Fruit fly (Drosophila melanogaster): ENCODE data around the gene Gli.

Gli gene

dm6 chr2L:15760666-15761065, 1.9 kb downstream of the Gli start:
- TF ChIP-seq psq (optimal IDR thresholded peaks at IDR 0.05) (no peak), usp (GFP tag; optimal IDR thresholded peaks at IDR 0.05) (no peak), EcR (GFP tag; optimal IDR thresholded peaks at IDR 0.05) (no peak), Dll (optimal IDR thresholded peaks at IDR 0.05) (no peak), pan (optimal IDR thresholded peaks at IDR 0.05) (no peak), CG8478 (optimal IDR thresholded peaks at IDR 0.05) (no peak)

- TF ChIP-seq EcR (GFP tag; optimal IDR thresholded peaks at IDR 0.05), result no peak
- no peak for TF ChIP-seq pan (optimal IDR thresholded peaks at IDR 0.05)
- TF ChIP-seq usp (GFP tag; optimal IDR thresholded peaks at IDR 0.05), result no peak
- no peak for TF ChIP-seq CG8478 (optimal IDR thresholded peaks at IDR 0.05)
Measured at dm6 chr2L:15752096-15752495, 10.5 kb downstream of the Gli start, which contains the start of gene Mtr4. Mtr4 (plus strand) TSS chr2L:15752263.

DNA sequence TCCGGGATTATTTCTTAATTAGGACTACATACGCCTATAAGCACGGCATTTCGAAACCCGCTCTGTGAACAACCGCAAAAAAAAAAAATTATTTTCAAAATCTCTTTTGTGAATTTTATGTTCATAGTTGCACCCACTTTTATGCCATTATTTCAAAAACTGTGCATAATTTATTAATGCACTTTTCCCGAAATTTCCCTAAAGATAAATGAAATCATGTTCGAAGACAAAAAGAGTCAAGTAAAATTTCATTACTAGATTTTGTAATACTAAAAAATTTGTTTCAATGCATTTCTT, 11.4 kb downstream of the Gli start:
- TF ChIP-seq Dll (optimal IDR thresholded peaks at IDR 0.05), result no peak
- no peak for TF ChIP-seq pan (optimal IDR thresholded peaks at IDR 0.05)
- TF ChIP-seq EcR (GFP tag; optimal IDR thresholded peaks at IDR 0.05), result no peak
- no peak for TF ChIP-seq CG8478 (optimal IDR thresholded peaks at IDR 0.05)
- TF ChIP-seq psq (optimal IDR thresholded peaks at IDR 0.05), result no peak
- TF ChIP-seq usp (GFP tag; optimal IDR thresholded peaks at IDR 0.05), result no peak

DNA sequence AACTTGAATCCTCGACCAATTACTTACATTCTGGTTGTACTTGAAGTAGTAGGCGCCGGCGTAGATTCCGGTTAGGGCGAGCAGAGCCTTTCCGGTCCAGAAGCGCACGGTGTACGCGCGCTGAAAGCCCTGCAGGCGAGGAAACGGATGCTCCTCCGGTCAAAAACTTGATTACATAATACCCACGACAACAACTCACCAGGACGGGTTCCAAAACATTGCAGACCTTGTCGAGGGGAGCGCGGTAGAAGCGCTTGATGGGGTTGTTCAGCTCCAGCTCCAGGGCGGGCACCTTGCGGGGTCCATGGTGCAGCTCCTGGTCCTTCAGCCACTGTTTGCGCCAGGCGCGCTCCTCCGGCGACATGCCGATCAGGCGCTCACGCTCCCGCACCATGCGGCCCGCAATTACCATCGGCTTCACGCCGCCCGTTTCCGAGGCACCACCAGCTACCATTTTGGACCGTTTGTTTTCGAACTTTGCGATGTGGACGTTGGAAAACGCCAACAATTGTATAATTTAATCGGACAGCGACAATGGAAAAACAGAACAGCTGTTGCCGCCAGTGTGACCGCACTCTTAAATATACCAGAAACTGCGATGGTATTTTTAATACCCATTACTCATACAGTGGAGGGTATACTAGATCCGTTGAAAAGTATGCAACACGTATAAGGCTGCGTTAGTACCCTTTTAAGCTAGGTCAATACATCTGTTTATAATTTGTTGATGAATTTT, 11.9 kb downstream of the Gli start, which contains the start of gene ND-B17:
Gene ND-B17 (minus strand): TSS at position 556 of the 736 bp plus-strand sequence.
- TF ChIP-seq CG8478 (optimal IDR thresholded peaks at IDR 0.05), result no peak
- TF ChIP-seq pan (optimal IDR thresholded peaks at IDR 0.05), result peak; percentile 44

- TF ChIP-seq psq (optimal IDR thresholded peaks at IDR 0.05) (no peak), pan (optimal IDR thresholded peaks at IDR 0.05) (no peak), Dll (optimal IDR thresholded peaks at IDR 0.05) (no peak), CG8478 (optimal IDR thresholded peaks at IDR 0.05) (no peak), usp (GFP tag; optimal IDR thresholded peaks at IDR 0.05) (no peak), EcR (GFP tag; optimal IDR thresholded peaks at IDR 0.05) (no peak)
Measured at dm6 chr2L:15749313-15749712, 13.2 kb downstream of the Gli start.

- TF ChIP-seq EcR (GFP tag; optimal IDR thresholded peaks at IDR 0.05), result no peak
- TF ChIP-seq pan (optimal IDR thresholded peaks at IDR 0.05), result no peak
- no peak for TF ChIP-seq CG8478 (optimal IDR thresholded peaks at IDR 0.05)
- no peak for TF ChIP-seq Dll (optimal IDR thresholded peaks at IDR 0.05)
- no peak for TF ChIP-seq psq (optimal IDR thresholded peaks at IDR 0.05)
- TF ChIP-seq usp (GFP tag; optimal IDR thresholded peaks at IDR 0.05), result no peak
Measured at dm6 chr2L:15748261-15748553, 14.4 kb downstream of the Gli start.

DNA sequence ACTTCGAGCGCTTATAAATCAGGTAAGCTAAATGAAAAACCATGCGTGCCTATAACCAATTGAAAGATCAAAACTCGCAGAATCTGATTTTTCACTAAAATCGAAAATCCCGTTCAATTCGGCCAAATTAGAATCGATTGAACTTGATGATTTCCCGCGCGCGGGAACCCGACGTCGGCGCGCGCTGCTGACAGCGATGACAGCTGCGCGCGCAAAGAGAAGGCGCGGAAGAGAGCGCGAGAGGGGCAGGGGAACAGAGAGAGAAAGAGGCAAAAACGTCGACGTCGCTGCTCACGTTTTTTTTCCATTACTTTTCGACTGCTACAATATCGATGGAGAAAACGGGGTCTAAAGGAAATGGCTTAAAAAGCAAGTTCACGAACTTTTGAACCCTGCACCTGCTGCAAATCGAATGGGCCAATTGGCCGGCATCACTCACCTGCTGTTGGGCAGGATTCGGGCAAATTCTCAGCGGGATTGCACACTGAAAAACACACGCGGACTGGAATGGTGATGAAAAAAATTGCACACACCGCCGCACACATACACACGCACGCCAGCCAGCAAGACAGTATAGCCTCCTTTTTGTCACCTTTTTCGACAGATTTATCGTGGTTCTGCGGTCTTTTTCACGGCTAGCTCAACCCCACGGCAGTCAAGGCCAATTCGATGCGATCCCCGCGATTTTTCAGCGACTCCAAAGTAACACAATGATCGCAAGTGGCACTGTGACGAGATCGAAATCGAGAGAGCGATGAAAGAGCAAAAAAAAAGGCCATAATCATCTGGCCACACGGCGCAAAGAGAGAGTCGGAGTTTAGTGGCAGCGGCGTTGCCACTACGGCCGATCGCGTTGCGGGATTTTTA, 14.9 kb downstream of the Gli start, which contains the start of gene CycE:
Gene CycE (minus strand): TSS at position 757 of the 867 bp plus-strand sequence.
- TF ChIP-seq usp (GFP tag; optimal IDR thresholded peaks at IDR 0.05), result no peak
- TF ChIP-seq CG8478 (optimal IDR thresholded peaks at IDR 0.05), result no peak
- peak; percentile 61 for TF ChIP-seq Dll (optimal IDR thresholded peaks at IDR 0.05)

DNA sequence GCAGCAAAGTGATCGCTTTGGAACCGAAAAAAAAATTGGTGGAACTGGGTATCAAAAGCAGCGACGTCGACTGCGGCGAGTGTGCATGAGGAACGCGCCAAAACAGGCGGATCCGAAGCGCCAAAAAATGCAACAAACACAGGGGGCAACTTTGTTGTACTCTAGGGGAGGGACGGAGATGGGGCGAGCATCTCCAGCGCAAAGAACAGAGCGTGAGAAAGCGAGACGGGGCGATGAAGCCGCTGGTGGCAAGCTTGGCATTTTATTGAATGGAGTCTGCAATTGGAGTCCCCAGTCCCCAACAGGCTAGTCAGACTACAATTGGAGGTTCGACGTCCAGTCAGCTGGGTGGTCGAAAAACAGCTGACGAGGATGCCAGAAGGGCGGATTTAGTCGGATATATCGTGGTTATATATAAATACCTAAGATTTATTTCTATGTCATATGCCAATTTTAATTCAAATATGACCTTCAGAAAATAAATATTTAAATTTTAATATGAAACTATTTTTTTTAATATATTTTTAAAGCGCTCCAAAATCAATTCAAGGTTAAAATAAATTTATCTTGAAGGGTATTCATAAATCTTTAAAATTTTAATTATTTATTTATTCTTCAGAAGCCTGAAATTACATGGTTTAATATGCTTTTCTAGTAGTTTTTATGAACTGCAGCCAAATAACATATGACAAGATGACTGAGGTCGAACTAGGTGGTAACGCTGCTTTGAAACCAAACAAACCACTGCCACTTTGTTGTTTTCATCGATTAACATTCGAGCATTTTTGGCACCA, 15.8 kb downstream of the Gli start:
- TF ChIP-seq EcR (GFP tag; optimal IDR thresholded peaks at IDR 0.05) (no peak), Dll (optimal IDR thresholded peaks at IDR 0.05) (no peak), usp (GFP tag; optimal IDR thresholded peaks at IDR 0.05) (no peak), CG8478 (optimal IDR thresholded peaks at IDR 0.05) (no peak), psq (optimal IDR thresholded peaks at IDR 0.05) (no peak), pan (optimal IDR thresholded peaks at IDR 0.05) (no peak)

DNA sequence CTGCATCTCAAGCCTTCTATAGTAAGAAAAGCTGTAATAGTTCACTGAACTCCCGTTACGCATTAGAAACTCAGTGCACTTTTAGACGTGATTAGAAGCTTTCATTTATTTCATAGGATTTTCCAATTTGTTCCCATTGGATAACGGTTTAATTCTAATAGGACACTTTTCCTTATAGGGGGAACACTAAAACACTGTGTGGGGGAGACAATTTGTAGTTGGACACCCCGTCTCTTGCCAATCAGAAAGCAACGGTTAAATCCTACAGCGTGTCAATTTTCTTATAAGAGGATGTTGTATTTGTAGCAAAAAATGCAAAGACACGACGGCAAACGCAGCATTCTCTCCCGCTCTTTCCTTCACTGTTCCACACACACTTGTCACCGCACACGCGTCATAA, 16.6 kb downstream of the Gli start:
- TF ChIP-seq EcR (GFP tag; optimal IDR thresholded peaks at IDR 0.05) (no peak), psq (optimal IDR thresholded peaks at IDR 0.05) (no peak), usp (GFP tag; optimal IDR thresholded peaks at IDR 0.05) (no peak), Dll (optimal IDR thresholded peaks at IDR 0.05) (no peak), pan (optimal IDR thresholded peaks at IDR 0.05) (no peak)

DNA sequence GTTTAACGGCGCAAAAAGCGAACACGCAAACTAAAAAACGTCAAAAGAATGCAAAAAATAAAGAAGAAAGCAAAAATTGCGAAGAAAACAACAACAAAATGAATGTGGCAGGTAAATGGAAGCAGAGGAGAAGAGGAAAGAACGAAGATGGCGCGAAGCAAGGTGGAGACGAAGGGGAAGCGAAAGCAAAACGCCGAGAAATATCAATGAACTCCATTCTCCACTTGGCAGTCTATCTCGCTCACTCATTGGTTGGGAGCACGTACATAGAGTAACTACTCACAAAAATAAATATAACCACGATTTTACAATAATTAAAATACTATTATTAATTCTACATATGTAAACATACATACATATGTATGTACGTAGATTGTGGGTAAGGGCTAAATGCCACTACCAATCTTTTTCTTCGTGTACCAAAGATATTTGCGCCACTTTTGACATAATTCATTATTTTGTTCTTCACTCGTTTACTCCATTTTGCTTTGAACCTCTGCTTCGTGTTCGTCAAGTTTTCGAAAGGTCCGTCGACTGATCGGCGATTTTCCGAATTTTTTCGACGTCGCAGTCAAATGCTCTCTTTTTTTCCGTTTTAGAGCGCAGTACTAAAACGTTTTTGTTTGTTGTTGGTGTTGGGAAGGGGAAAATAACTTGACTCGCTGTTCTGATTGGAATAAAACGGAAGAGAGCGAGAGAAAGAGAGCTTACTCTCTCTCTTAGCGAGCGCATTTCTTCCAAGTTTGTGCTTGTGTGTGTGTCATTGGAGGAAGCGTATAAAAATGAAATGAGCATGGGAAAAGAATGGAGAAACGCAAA, 17.3 kb downstream of the Gli start:
- no peak for TF ChIP-seq Dll (optimal IDR thresholded peaks at IDR 0.05)
- peak in 1 of 2 experiments; percentile 16 for TF ChIP-seq EcR (GFP tag; optimal IDR thresholded peaks at IDR 0.05)

DNA sequence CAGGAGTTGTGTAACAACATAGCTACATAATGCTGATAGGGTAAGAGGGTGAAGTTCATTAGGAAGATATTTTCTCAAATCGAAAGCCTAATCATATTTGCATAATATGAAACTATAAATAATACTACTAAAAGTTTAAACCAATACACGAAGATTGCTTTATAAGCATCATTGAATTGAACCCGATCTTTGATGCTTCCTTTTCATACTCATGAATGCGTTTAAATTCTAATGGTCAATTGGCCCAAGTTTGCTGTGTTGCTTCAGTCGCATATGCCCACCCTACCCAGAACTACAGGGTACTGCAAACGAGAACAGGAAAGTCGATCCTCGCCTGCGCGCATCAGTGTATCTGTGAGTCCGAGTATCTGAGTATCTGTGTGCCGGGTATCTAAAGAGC, 19.0 kb downstream of the Gli start:
- no peak for TF ChIP-seq usp (GFP tag; optimal IDR thresholded peaks at IDR 0.05)
- TF ChIP-seq Dll (optimal IDR thresholded peaks at IDR 0.05), result no peak
- no peak for TF ChIP-seq CG8478 (optimal IDR thresholded peaks at IDR 0.05)
- no peak for TF ChIP-seq EcR (GFP tag; optimal IDR thresholded peaks at IDR 0.05)
- no peak for TF ChIP-seq psq (optimal IDR thresholded peaks at IDR 0.05)
- TF ChIP-seq pan (optimal IDR thresholded peaks at IDR 0.05), result peak; percentile 89
